Worm (Caenorhabditis elegans) whole organism, young adult: ENCODE measurements around the gene cwp-2.

Source experiments
- B0035.1 ChIP-seq: sonication (generic microtip); optimal IDR thresholded peaks from 2 replicates; lab custom pipeline; 2016; ENCODE audit warnings: missing genetic modification characterization, mild to moderate bottlenecking, missing compliant biosample characterization, missing genotype, missing genetic modification reagents
- ama-1 ChIP-seq, 3 experiments: fragments of 150-350 bp in 1 of 3; sonication (generic microtip) in 2 of 3; optimal IDR thresholded peaks; 2 replicates each; lab custom pipeline; 2014 to 2018; ENCODE audit warnings: missing biosample characterization in 2 of 3, missing genetic modification characterization in 2 of 3, missing genetic modification reagents in 2 of 3
- bed-2 ChIP-seq: fragments of 200-800 bp; sonication (Bioruptor generic); IDR thresholded peaks from 2 replicates; pipeline ENCODE4 v1.3.6; 2022; ENCODE audit warnings: missing genetic modification reagents, missing genetic modification characterization, missing compliant biosample characterization
- egrh-3 ChIP-seq: fragments of 200-800 bp; sonication (Bioruptor generic); IDR thresholded peaks from 2 replicates; pipeline ENCODE4 v1.3.6; 2022; ENCODE audit warnings: missing genetic modification reagents, missing genetic modification characterization, missing compliant biosample characterization
- hlh-26 ChIP-seq: fragments of 200-800 bp; sonication (Bioruptor generic); conservative IDR thresholded peaks from 2 replicates; pipeline ENCODE4 v1.3.6; 2022; ENCODE audit warnings: missing genetic modification reagents, missing genetic modification characterization, missing compliant biosample characterization
- nhr-179 ChIP-seq: sonication (generic microtip); optimal IDR thresholded peaks from 2 replicates; lab custom pipeline; 2016; ENCODE audit warnings: mild to moderate bottlenecking, missing genetic modification characterization, missing compliant biosample characterization
- rec-8 ChIP-seq, 2 experiments: sonication (generic microtip); optimal IDR thresholded peaks; 2 replicates each; lab custom pipeline; 2016; ENCODE audit warnings: mild to moderate bottlenecking in 2 of 2, missing genetic modification characterization in 2 of 2, missing genetic modification reagents in 2 of 2, missing genotype in 2 of 2, missing biosample characterization in 1 of 2, missing compliant biosample characterization in 1 of 2, moderate library complexity in 1 of 2
- snpc-4 ChIP-seq, 5 experiments: fragments of 150-350 bp in 1 of 5; sonication (generic microtip) in 4 of 5; optimal IDR thresholded peaks; 2 replicates each; lab custom pipeline; 2014 to 2018; ENCODE audit warnings: missing genetic modification characterization in 5 of 5, missing biosample characterization in 3 of 5, antibody characterized with exemption in 2 of 5, mild to moderate bottlenecking in 2 of 5, missing compliant biosample characterization in 2 of 5, missing genotype in 2 of 5, moderate library complexity in 2 of 5, missing genetic modification reagents in 1 of 5
- tbp1 ChIP-seq: fragments of 200-800 bp; sonication (Bioruptor generic); optimal IDR thresholded peaks from 2 replicates; lab custom pipeline; 2018; ENCODE audit warnings: mild to moderate bottlenecking, missing genetic modification characterization, missing compliant biosample characterization
- ztf-22 ChIP-seq: fragments of 200-800 bp; sonication (Bioruptor generic); optimal IDR thresholded peaks from 2 replicates; lab custom pipeline; 2018; ENCODE audit warnings: mild to moderate bottlenecking, missing genetic modification characterization, moderate library complexity, missing compliant biosample characterization
- ztf-3 ChIP-seq: fragments of 200-800 bp; sonication (Bioruptor generic); optimal IDR thresholded peaks from 2 replicates; lab custom pipeline; 2018; ENCODE audit warnings: mild to moderate bottlenecking, missing genetic modification characterization, missing compliant biosample characterization
- ztf-6 ChIP-seq: fragments of 200-800 bp; sonication (Bioruptor generic); IDR thresholded peaks from 2 replicates; pipeline ENCODE4 v1.3.6; 2022; ENCODE audit warnings: missing genetic modification reagents, missing genetic modification characterization, missing compliant biosample characterization

DNA sequence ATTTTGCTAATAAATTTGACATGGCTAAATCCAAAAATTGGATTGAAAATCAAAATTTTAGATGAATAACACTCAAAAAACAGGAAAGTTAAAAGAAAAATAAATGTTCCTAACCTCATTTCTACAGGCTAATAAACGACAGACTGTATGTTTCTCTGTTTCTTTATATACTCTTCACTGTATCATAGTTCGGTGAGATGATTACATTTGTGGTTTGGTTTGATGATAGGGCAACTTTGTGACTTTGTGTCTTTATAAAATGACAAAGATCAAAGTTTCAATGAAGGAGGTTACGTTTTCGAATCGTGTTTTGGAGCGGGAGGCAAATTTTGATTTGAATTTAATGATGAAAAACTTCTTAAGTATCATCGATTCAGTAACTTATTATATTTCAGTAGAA, 47.0 kb upstream of the cwp-2 start, which contains the start of gene ugt-12:
- TF ChIP-seq egrh-3 (GFP tag; lab: Robert Waterston, UW) (no peak), bed-2 (GFP tag; lab: Robert Waterston, UW) (no peak), ama-1 (optimal IDR thresholded peaks at IDR 0.05; lab: Kevin White, UChicago) (no peak), ama-1 (GFP tag; optimal IDR thresholded peaks at IDR 0.05; lab: Kevin White, UChicago) (no peak), tbp1 (GFP tag; lab: Kevin White, UChicago) (no peak), ztf-6 (no peak), snpc-4 (GFP tag; optimal IDR thresholded peaks at IDR 0.05; lab: Kevin White, UChicago) (no peak), snpc-4 (tag; optimal IDR thresholded peaks at IDR 0.05; lab: Kevin White, UChicago) (no peak), B0035.1 (no peak), ztf-3 (GFP tag; lab: Kevin White, UChicago) (no peak), ztf-22 (GFP tag; lab: Kevin White, UChicago) (no peak), rec-8 (tag; optimal IDR thresholded peaks at IDR 0.05; lab: Kevin White, UChicago) (no peak), hlh-26 (no peak), nhr-179 (tag; lab: Kevin White, UChicago) (no peak)
